Worm (Caenorhabditis elegans) whole organism, mixed stage, embryonic: ENCODE measurements around the gene C41H7.2.

ENCODE experiments used
- M03D4.4 ChIP-seq: sonication (generic microtip); optimal IDR thresholded peaks from 2 replicates; lab custom pipeline; 2017; ENCODE audit warnings: mild to moderate bottlenecking, missing genetic modification characterization, missing compliant biosample characterization
- bed-3 ChIP-seq: fragments of 200-800 bp; sonication (Bioruptor generic); optimal IDR thresholded peaks from 3 replicates; lab custom pipeline; 2018; ENCODE audit warnings: mild to moderate bottlenecking, missing genetic modification characterization, moderate library complexity, missing compliant biosample characterization
- blmp-1 ChIP-seq: fragments of 150-350 bp; optimal IDR thresholded peaks from 2 replicates; lab custom pipeline; 2014; ENCODE audit warnings: missing biosample characterization, missing genetic modification characterization
- ceh-39 ChIP-seq: fragments of 150-350 bp; optimal IDR thresholded peaks from 2 replicates; lab custom pipeline; 2014; ENCODE audit warnings: missing biosample characterization, missing genetic modification characterization
- ceh-43 ChIP-seq: fragments of 200-800 bp; sonication (Bioruptor generic); optimal IDR thresholded peaks from 2 replicates; lab custom pipeline; 2018; ENCODE audit warnings: mild to moderate bottlenecking, missing genetic modification characterization, moderate library complexity, missing compliant biosample characterization
- cnd-1 ChIP-seq: fragments of 200-800 bp; sonication (Bioruptor generic); optimal IDR thresholded peaks from 2 replicates; lab custom pipeline; 2018; ENCODE audit warnings: mild to moderate bottlenecking, missing genetic modification characterization, missing compliant biosample characterization
- drap-1 ChIP-seq: fragments of 200-800 bp; sonication (Bioruptor generic); optimal IDR thresholded peaks from 3 replicates; lab custom pipeline; 2018; ENCODE audit warnings: mild to moderate bottlenecking, missing genetic modification characterization, missing compliant biosample characterization
- elt-1 ChIP-seq: sonication (generic microtip); optimal IDR thresholded peaks from 2 replicates; lab custom pipeline; 2017; ENCODE audit warnings: missing genetic modification characterization, mild to moderate bottlenecking, missing compliant biosample characterization, antibody characterized with exemption, moderate library complexity, borderline replicate concordance; ENCODE audit not compliant: insufficient read depth
- elt-3 ChIP-seq: fragments of 150-350 bp; optimal IDR thresholded peaks from 2 replicates; lab custom pipeline; 2014; ENCODE audit warnings: missing biosample characterization, missing genetic modification characterization
- flh-1 ChIP-seq: fragments of 200-800 bp; sonication (Bioruptor generic); optimal IDR thresholded peaks from 2 replicates; lab custom pipeline; 2018; ENCODE audit warnings: mild to moderate bottlenecking, missing genetic modification characterization, moderate library complexity, missing compliant biosample characterization
- ham-2 ChIP-seq: fragments of 200-800 bp; sonication (Bioruptor generic); optimal IDR thresholded peaks from 2 replicates; lab custom pipeline; 2018; ENCODE audit warnings: mild to moderate bottlenecking, missing genetic modification characterization, missing compliant biosample characterization
- hlh-1 ChIP-seq: fragments of 150-350 bp; optimal IDR thresholded peaks from 2 replicates; lab custom pipeline; 2014; ENCODE audit warnings: missing biosample characterization, missing genetic modification reagents, missing genetic modification characterization
- lin-13 ChIP-seq: fragments of 150-350 bp; optimal IDR thresholded peaks from 2 replicates; lab custom pipeline; 2014; ENCODE audit warnings: missing biosample characterization, missing genetic modification characterization
- lin-32 ChIP-seq: fragments of 200-800 bp; sonication (Bioruptor generic); optimal IDR thresholded peaks from 2 replicates; lab custom pipeline; 2018; ENCODE audit warnings: mild to moderate bottlenecking, missing genetic modification characterization, missing compliant biosample characterization
- lsy-2 ChIP-seq: fragments of 150-350 bp; optimal IDR thresholded peaks from 2 replicates; lab custom pipeline; 2014; ENCODE audit warnings: missing biosample characterization, missing genetic modification characterization
- mep-1 ChIP-seq: fragments of 150-350 bp; optimal IDR thresholded peaks from 2 replicates; lab custom pipeline; 2017; ENCODE audit warnings: missing biosample characterization, missing genetic modification reagents, missing genetic modification characterization, inconsistent platforms
- mls-2 ChIP-seq: sonication (generic microtip); optimal IDR thresholded peaks from 2 replicates; lab custom pipeline; 2016; ENCODE audit warnings: mild to moderate bottlenecking, missing genetic modification characterization, moderate library complexity, missing compliant biosample characterization
- nhr-237 ChIP-seq: fragments of 150-350 bp; optimal IDR thresholded peaks from 2 replicates; lab custom pipeline; 2014; ENCODE audit warnings: missing biosample characterization, missing genetic modification characterization
- nhr-28 ChIP-seq: fragments of 150-350 bp; optimal IDR thresholded peaks from 2 replicates; lab custom pipeline; 2014; ENCODE audit warnings: missing biosample characterization, missing genetic modification characterization
- nhr-76 ChIP-seq: sonication (generic microtip); optimal IDR thresholded peaks from 2 replicates; lab custom pipeline; 2017; ENCODE audit warnings: missing biosample characterization, missing genetic modification characterization
- pha-4 ChIP-seq: fragments of 150-350 bp; optimal IDR thresholded peaks from 2 replicates; lab custom pipeline; 2018; ENCODE audit warnings: missing biosample characterization, missing genetic modification reagents, missing genetic modification characterization
- sem-2 ChIP-seq: fragments of 200-800 bp; sonication (Bioruptor generic); optimal IDR thresholded peaks from 2 replicates; lab custom pipeline; 2018; ENCODE audit warnings: mild to moderate bottlenecking, missing genetic modification characterization, missing compliant biosample characterization
- snpc-4 ChIP-seq: fragments of 150-350 bp; optimal IDR thresholded peaks from 2 replicates; lab custom pipeline; 2014; ENCODE audit warnings: missing biosample characterization, missing genetic modification characterization
- sptf-1 ChIP-seq: sonication (generic microtip); optimal IDR thresholded peaks from 2 replicates; lab custom pipeline; 2017; ENCODE audit warnings: mild to moderate bottlenecking, missing genetic modification characterization, moderate library complexity, missing compliant biosample characterization
- tbx-8 ChIP-seq: fragments of 200-800 bp; sonication (Bioruptor generic); optimal IDR thresholded peaks from 2 replicates; lab custom pipeline; 2018; ENCODE audit warnings: mild to moderate bottlenecking, missing genetic modification characterization, moderate library complexity, missing compliant biosample characterization
- unc-120 ChIP-seq: sonication (generic microtip); optimal IDR thresholded peaks from 2 replicates; lab custom pipeline; 2017; ENCODE audit warnings: missing genetic modification characterization, missing compliant biosample characterization; ENCODE audit not compliant: poor library complexity, severe bottlenecking
- unc-39 ChIP-seq: fragments of 150-350 bp; optimal IDR thresholded peaks from 2 replicates; lab custom pipeline; 2014; ENCODE audit warnings: missing biosample characterization, missing genetic modification characterization
- zip-8 ChIP-seq: fragments of 150-350 bp; optimal IDR thresholded peaks from 2 replicates; lab custom pipeline; 2014; ENCODE audit warnings: missing biosample characterization, missing genetic modification characterization
- ztf-11 ChIP-seq: fragments of 150-350 bp; optimal IDR thresholded peaks from 2 replicates; lab custom pipeline; 2014; ENCODE audit warnings: missing biosample characterization, missing genetic modification characterization

The C41H7.2 gene

ce11 chrII:3045422-3045821, 30.8 kb downstream of the C41H7.2 start:
- TF ChIP-seq M03D4.4 (tag; lab: Kevin White, UChicago) (no peak), lin-13 (tag; lab: Kevin White, UChicago) (no peak), nhr-76 (no peak), lin-32 (GFP tag; lab: Kevin White, UChicago) (no peak), lsy-2 (tag; lab: Kevin White, UChicago) (no peak), cnd-1 (tag; lab: Kevin White, UChicago) (no peak), ceh-43 (no peak), sptf-1 (tag; lab: Kevin White, UChicago) (no peak), elt-1 (tag; lab: Kevin White, UChicago) (no peak), mep-1 (no peak), bed-3 (GFP tag; lab: Kevin White, UChicago) (no peak), blmp-1 (no peak), ztf-11 (tag; lab: Kevin White, UChicago) (no peak), elt-3 (tag; lab: Kevin White, UChicago) (no peak)

- no peak for TF ChIP-seq elt-1 (tag; lab: Kevin White, UChicago)
- TF ChIP-seq mls-2 (tag; lab: Kevin White, UChicago): no peak
- TF ChIP-seq bed-3 (GFP tag; lab: Kevin White, UChicago): no peak
- TF ChIP-seq drap-1 (GFP tag; lab: Kevin White, UChicago): no peak
- TF ChIP-seq unc-120 (tag; lab: Kevin White, UChicago): no peak
- no peak for TF ChIP-seq ceh-39 (tag; lab: Kevin White, UChicago)
Observed at ce11 chrII:3045875-3046274, 31.3 kb downstream of the C41H7.2 start, which contains the start of gene sri-30. Gene sri-30 (plus strand): TSS chrII:3046175.

- TF ChIP-seq nhr-28 (tag; lab: Kevin White, UChicago): no peak
- no peak for TF ChIP-seq zip-8 (tag; lab: Kevin White, UChicago)
- no peak for TF ChIP-seq snpc-4 (tag; lab: Kevin White, UChicago)
- TF ChIP-seq ham-2 (GFP tag; lab: Kevin White, UChicago): no peak
Observed at ce11 chrII:3048378-3048777, 33.8 kb downstream of the C41H7.2 start, which contains the start of gene sri-28. Gene sri-28 (plus strand): TSS chrII:3048678.

- TF ChIP-seq ham-2 (GFP tag; lab: Kevin White, UChicago) (peak; percentile 1), bed-3 (GFP tag; lab: Kevin White, UChicago) (no peak), nhr-237 (tag; lab: Kevin White, UChicago) (no peak), pha-4 (tag; lab: Kevin White, UChicago) (no peak)
Observed at ce11 chrII:3048989-3049388, 34.4 kb downstream of the C41H7.2 start.

ce11 chrII:3050703-3051102, 36.1 kb downstream of the C41H7.2 start, which contains the start of gene sri-31:
Gene sri-31 (plus strand): TSS chrII:3051003.
- TF ChIP-seq mep-1 (no peak), nhr-237 (tag; lab: Kevin White, UChicago) (no peak), drap-1 (GFP tag; lab: Kevin White, UChicago) (no peak), unc-39 (no peak)

ce11 chrII:3051332-3051731, 36.7 kb downstream of the C41H7.2 start:
- no peak for TF ChIP-seq M03D4.4 (tag; lab: Kevin White, UChicago)
- TF ChIP-seq hlh-1: no peak
- TF ChIP-seq nhr-237 (tag; lab: Kevin White, UChicago): no peak
- no peak for TF ChIP-seq lin-32 (GFP tag; lab: Kevin White, UChicago)
- TF ChIP-seq cnd-1 (tag; lab: Kevin White, UChicago): no peak
- no peak for TF ChIP-seq flh-1
- no peak for TF ChIP-seq mep-1
- no peak for TF ChIP-seq zip-8 (tag; lab: Kevin White, UChicago)
- TF ChIP-seq blmp-1: no peak
- no peak for TF ChIP-seq sem-2 (GFP tag; lab: Kevin White, UChicago)
- no peak for TF ChIP-seq nhr-76
- no peak for TF ChIP-seq tbx-8 (GFP tag; lab: Kevin White, UChicago)
- no peak for TF ChIP-seq lsy-2 (tag; lab: Kevin White, UChicago)
- no peak for TF ChIP-seq nhr-28 (tag; lab: Kevin White, UChicago)
- no peak for TF ChIP-seq ceh-43
- TF ChIP-seq pha-4 (tag; lab: Kevin White, UChicago): no peak
